Fruit fly (Drosophila melanogaster): ENCODE measurements around the gene kek1.

Gene kek1

dm6 chr2L:12822597-12822996, at the start of gene kek1:
TSS of gene kek1 (minus strand) at chr2L:12822787.
- TF ChIP-seq Ets98B (GFP tag; IDR thresholded peaks at IDR 0.05): peak; percentile 43; the same call in 1 of the 2 replicates
- TF ChIP-seq CG17806 (tag; optimal IDR thresholded peaks at IDR 0.05): no peak
- TF ChIP-seq CG14655 (GFP tag; optimal IDR thresholded peaks at IDR 0.05): no peak
- peak; percentile 51; the same call in 1 of the 2 replicates for TF ChIP-seq CG32121 (GFP tag; IDR thresholded peaks at IDR 0.05)
- peak; percentile 68 for TF ChIP-seq CG4496 (GFP tag; IDR thresholded peaks at IDR 0.05)
- peak; percentile 54; the same call in 1 of the 2 replicates for TF ChIP-seq CG12605 (GFP tag; IDR thresholded peaks at IDR 0.05)
- peak; percentile 11 for TF ChIP-seq Pif1B (GFP tag; optimal IDR thresholded peaks at IDR 0.05)
- peak; percentile 21 for TF ChIP-seq EcR (GFP tag; optimal IDR thresholded peaks at IDR 0.05)
- peak; percentile 71 for TF ChIP-seq CG13204 (GFP tag; optimal IDR thresholded peaks at IDR 0.05)
- TF ChIP-seq CG15710 (tag; optimal IDR thresholded peaks at IDR 0.05): no peak

DNA sequence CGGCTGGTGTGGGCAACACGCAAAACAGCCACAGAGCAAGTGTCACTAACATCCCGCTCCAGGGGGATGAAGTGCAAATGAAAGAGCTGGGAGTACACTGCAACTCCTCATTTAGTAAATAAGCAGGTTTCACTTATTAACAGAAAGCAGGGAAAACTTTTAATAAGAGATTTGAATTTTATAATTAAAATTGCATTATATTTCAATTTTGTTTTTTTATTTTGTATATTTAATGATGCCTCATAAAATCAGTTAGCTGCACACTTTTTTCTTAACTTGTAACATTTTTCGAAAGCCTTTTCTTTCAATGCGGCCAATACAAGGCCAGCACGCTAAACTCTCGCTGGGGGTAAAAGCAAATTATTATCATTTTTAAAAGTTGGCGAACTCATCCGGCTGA, 44.9 kb upstream of the kek1 start:
- no peak for TF ChIP-seq CG34367 (tag; optimal IDR thresholded peaks at IDR 0.05)
- no peak for TF ChIP-seq Pif1B (GFP tag; optimal IDR thresholded peaks at IDR 0.05)
- no peak for TF ChIP-seq D1 (tag; optimal IDR thresholded peaks at IDR 0.05)
- no peak for TF ChIP-seq CG13204 (GFP tag; optimal IDR thresholded peaks at IDR 0.05)
- no peak for TF ChIP-seq CG17806 (tag; optimal IDR thresholded peaks at IDR 0.05)
- no peak for TF ChIP-seq CG10348 (GFP tag; IDR thresholded peaks at IDR 0.05)
- no peak for TF ChIP-seq Snoo (tag; optimal IDR thresholded peaks at IDR 0.05)
- TF ChIP-seq CG4496 (GFP tag; IDR thresholded peaks at IDR 0.05): no peak
- no peak for TF ChIP-seq Ets98B (GFP tag; IDR thresholded peaks at IDR 0.05)

dm6 chr2L:12854523-12854922, 31.9 kb upstream of the kek1 start:
- TF ChIP-seq Ets98B (GFP tag; IDR thresholded peaks at IDR 0.05) (no peak), CG15710 (tag; optimal IDR thresholded peaks at IDR 0.05) (no peak), CG4496 (GFP tag; IDR thresholded peaks at IDR 0.05) (peak; percentile 56; the same call in 1 of the 3 replicates), rn (GFP tag; IDR thresholded peaks at IDR 0.05) (no peak), CG13204 (GFP tag; optimal IDR thresholded peaks at IDR 0.05) (peak; percentile 13), CG12605 (GFP tag; IDR thresholded peaks at IDR 0.05) (peak; percentile 15; the same call in 1 of the 2 replicates), Pif1A (GFP tag; optimal IDR thresholded peaks at IDR 0.05) (peak; percentile 27), Pif1B (GFP tag; optimal IDR thresholded peaks at IDR 0.05) (no peak)

DNA sequence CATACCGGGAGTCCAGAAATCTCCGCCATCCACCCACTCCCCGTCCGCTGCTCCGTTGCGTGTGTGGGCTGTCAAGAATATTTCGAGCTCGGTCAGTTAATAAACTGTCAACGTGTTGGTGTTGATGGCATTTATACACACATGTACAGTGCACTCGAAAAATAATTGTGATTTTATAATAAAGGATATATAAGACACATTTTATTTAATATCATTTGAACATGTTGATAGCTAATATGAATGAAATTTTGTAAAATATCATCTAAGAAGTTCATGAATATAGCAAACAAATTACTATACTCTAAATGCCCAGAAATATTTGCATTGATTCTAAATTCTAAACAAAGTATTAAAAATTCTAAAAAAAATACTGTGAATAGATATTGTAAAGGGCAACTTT, 27.5 kb upstream of the kek1 start:
- peak; percentile 31 for TF ChIP-seq CG15710 (tag; optimal IDR thresholded peaks at IDR 0.05)
- peak; percentile 60 for TF ChIP-seq CG8159 (tag; optimal IDR thresholded peaks at IDR 0.05)
- TF ChIP-seq CG17806 (tag; optimal IDR thresholded peaks at IDR 0.05): peak; percentile 1
- no peak for TF ChIP-seq gl (tag; optimal IDR thresholded peaks at IDR 0.05)
- TF ChIP-seq CG12605 (GFP tag; IDR thresholded peaks at IDR 0.05): no peak
- TF ChIP-seq CG14655 (GFP tag; optimal IDR thresholded peaks at IDR 0.05): no peak
- TF ChIP-seq CG9948 (tag; optimal IDR thresholded peaks at IDR 0.05): peak; percentile 49
- no peak for TF ChIP-seq CG13204 (GFP tag; optimal IDR thresholded peaks at IDR 0.05)

DNA sequence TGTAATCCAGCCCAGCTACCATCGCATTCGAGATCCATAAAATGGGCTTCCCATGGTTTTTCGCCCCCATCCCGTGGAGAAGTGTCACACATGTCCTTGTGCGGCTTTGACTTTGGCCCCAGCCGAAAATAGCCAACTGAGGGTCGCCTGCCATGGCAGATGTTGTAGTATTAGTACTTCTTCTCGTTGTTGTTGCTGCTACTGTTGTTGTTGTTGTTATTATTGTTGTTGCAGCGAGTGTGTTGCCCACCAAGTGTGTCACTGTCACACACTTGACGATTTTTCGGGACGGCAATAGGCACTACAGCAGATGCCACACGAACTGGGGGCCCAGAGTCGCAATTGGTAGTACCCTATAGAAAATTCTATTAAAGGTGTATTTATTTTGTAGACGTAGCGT, 20.9 kb upstream of the kek1 start:
- TF ChIP-seq CG8159 (tag; optimal IDR thresholded peaks at IDR 0.05) (no peak), CG13204 (GFP tag; optimal IDR thresholded peaks at IDR 0.05) (no peak), CG9948 (tag; optimal IDR thresholded peaks at IDR 0.05) (no peak), Snoo (tag; optimal IDR thresholded peaks at IDR 0.05) (no peak), CG15710 (tag; optimal IDR thresholded peaks at IDR 0.05) (no peak), CG12605 (GFP tag; IDR thresholded peaks at IDR 0.05) (no peak), CG14655 (GFP tag; optimal IDR thresholded peaks at IDR 0.05) (no peak), Ets98B (GFP tag; IDR thresholded peaks at IDR 0.05) (no peak), EcR (GFP tag; optimal IDR thresholded peaks at IDR 0.05) (no peak), CG4496 (GFP tag; IDR thresholded peaks at IDR 0.05) (no peak), Pif1A (GFP tag; optimal IDR thresholded peaks at IDR 0.05) (no peak), gl (tag; optimal IDR thresholded peaks at IDR 0.05) (no peak)

- TF ChIP-seq CG8159 (tag; optimal IDR thresholded peaks at IDR 0.05): peak; percentile 93
- TF ChIP-seq gl (tag; optimal IDR thresholded peaks at IDR 0.05): peak; percentile 67
- TF ChIP-seq CG4496 (GFP tag; IDR thresholded peaks at IDR 0.05): no peak
- TF ChIP-seq Snoo (tag; optimal IDR thresholded peaks at IDR 0.05): peak; percentile 80
- TF ChIP-seq CG15710 (tag; optimal IDR thresholded peaks at IDR 0.05): peak; percentile 93
- TF ChIP-seq fd96Ca (GFP tag; IDR thresholded peaks at IDR 0.05): no peak
- TF ChIP-seq Ets98B (GFP tag; IDR thresholded peaks at IDR 0.05): no peak
- peak; percentile 62 for TF ChIP-seq Pif1B (GFP tag; optimal IDR thresholded peaks at IDR 0.05)
- peak; percentile 63 for TF ChIP-seq Pif1A (GFP tag; optimal IDR thresholded peaks at IDR 0.05)
- no peak for TF ChIP-seq CG10348 (GFP tag; IDR thresholded peaks at IDR 0.05)
- peak; percentile 81 for TF ChIP-seq D1 (tag; optimal IDR thresholded peaks at IDR 0.05)
- peak; percentile 84 for TF ChIP-seq CG17806 (tag; optimal IDR thresholded peaks at IDR 0.05)
- TF ChIP-seq CG9948 (tag; optimal IDR thresholded peaks at IDR 0.05): peak; percentile 90
- TF ChIP-seq CG14655 (GFP tag; optimal IDR thresholded peaks at IDR 0.05): peak; percentile 71
- TF ChIP-seq CG8301 (tag; optimal IDR thresholded peaks at IDR 0.05): peak; percentile 41
- no peak for TF ChIP-seq rn (GFP tag; IDR thresholded peaks at IDR 0.05)
- TF ChIP-seq CG13204 (GFP tag; optimal IDR thresholded peaks at IDR 0.05): peak; percentile 55
- no peak for TF ChIP-seq CG12605 (GFP tag; IDR thresholded peaks at IDR 0.05)
- no peak for TF ChIP-seq CG32121 (GFP tag; IDR thresholded peaks at IDR 0.05)
- TF ChIP-seq EcR (GFP tag; optimal IDR thresholded peaks at IDR 0.05): peak; percentile 14
- TF ChIP-seq CG34367 (tag; optimal IDR thresholded peaks at IDR 0.05): peak; percentile 83
These were observed 19.3 kb upstream of the kek1 start for dm6 chr2L:12841892-12842291.

DNA sequence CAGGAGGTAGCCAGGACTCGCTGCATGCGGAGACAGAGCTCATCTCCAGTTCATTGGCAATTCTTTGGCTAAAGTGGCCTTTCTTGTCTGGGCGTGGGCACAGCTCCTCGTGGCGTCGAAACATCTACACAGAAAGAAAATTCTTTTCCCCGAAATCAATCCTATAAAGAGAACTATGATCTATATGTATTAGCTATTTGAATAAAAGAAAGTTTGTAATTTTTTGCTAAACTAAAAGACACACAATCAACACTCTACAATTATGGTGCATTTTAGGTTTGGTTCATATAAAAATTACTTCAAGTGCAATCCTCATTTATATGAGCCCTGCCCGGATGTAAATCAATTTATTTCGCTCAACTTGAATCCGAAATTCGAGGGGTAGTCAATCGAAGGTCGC, 18.6 kb upstream of the kek1 start:
- TF ChIP-seq rn (GFP tag; IDR thresholded peaks at IDR 0.05) (no peak), Pif1B (GFP tag; optimal IDR thresholded peaks at IDR 0.05) (peak; percentile 50), CG17806 (tag; optimal IDR thresholded peaks at IDR 0.05) (peak; percentile 82), gl (tag; optimal IDR thresholded peaks at IDR 0.05) (peak; percentile 44), Snoo (tag; optimal IDR thresholded peaks at IDR 0.05) (peak; percentile 76), CG8301 (tag; optimal IDR thresholded peaks at IDR 0.05) (peak; percentile 10), CG14655 (GFP tag; optimal IDR thresholded peaks at IDR 0.05) (peak; percentile 55), CG8159 (tag; optimal IDR thresholded peaks at IDR 0.05) (peak; percentile 88), CG15710 (tag; optimal IDR thresholded peaks at IDR 0.05) (peak; percentile 83), CG32121 (GFP tag; IDR thresholded peaks at IDR 0.05) (no peak), Pif1A (GFP tag; optimal IDR thresholded peaks at IDR 0.05) (peak; percentile 47), D1 (tag; optimal IDR thresholded peaks at IDR 0.05) (peak; percentile 40), EcR (GFP tag; optimal IDR thresholded peaks at IDR 0.05) (no peak), fd96Ca (GFP tag; IDR thresholded peaks at IDR 0.05) (no peak), CG13204 (GFP tag; optimal IDR thresholded peaks at IDR 0.05) (no peak), CG9948 (tag; optimal IDR thresholded peaks at IDR 0.05) (peak; percentile 75), Ets98B (GFP tag; IDR thresholded peaks at IDR 0.05) (no peak), CG10348 (GFP tag; IDR thresholded peaks at IDR 0.05) (no peak), CG34367 (tag; optimal IDR thresholded peaks at IDR 0.05) (peak; percentile 70), CG12605 (GFP tag; IDR thresholded peaks at IDR 0.05) (no peak), CG4496 (GFP tag; IDR thresholded peaks at IDR 0.05) (no peak)

All from whole organism, pupa.